Worm (Caenorhabditis elegans): ENCODE measurements around the gene rgl-1.

DNA sequence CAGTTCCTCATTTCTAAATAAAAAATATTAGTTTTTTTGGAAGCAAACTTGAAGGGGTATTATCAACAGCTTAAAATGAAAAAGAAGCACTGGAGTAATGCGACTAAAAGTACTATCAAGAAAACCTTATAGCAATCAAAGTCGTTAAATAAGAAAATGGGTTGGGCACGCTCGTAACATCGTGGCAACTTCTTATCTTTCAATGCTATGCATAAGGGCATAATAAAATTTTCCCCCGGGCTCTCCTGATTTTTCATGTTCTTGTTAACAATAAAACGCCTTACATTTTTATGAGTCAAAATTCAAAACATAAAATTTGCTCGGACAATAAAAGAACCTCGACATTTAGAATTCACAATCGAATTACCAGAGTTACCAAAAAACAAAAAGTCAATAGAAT lies 23.4 kb upstream of the rgl-1 start, which contains the start of gene irg-7:
- TF ChIP-seq nhr-237 (tag; optimal IDR thresholded peaks at IDR 0.05) (no peak), snpc-4 (tag; optimal IDR thresholded peaks at IDR 0.05) (no peak), elt-3 (tag; optimal IDR thresholded peaks at IDR 0.05) (no peak), unc-62 (GFP tag; optimal IDR thresholded peaks at IDR 0.05) (no peak), nhr-76 (tag; optimal IDR thresholded peaks at IDR 0.05) (no peak)
